Fruit fly (Drosophila melanogaster) whole organism, embryonic: ENCODE data around the gene TwdlN.

Source experiments
- mld ChIP-seq: fragments of 200-800 bp; sonication (Bioruptor generic); IDR thresholded peaks from 3 replicates; pipeline ENCODE4 v1.3.6; 2022; ENCODE audit warnings: missing biosample characterization, missing genetic modification characterization; ENCODE audit not compliant: partially characterized antibody
- wek ChIP-seq: fragments of 200-800 bp; sonication (Bioruptor generic); optimal IDR thresholded peaks from 3 replicates; lab custom pipeline; 2018; ENCODE audit warnings: missing biosample characterization, mild to moderate bottlenecking, missing genetic modification characterization, moderate library complexity

The TwdlN gene

dm6 chr3R:26681947-26682346 is 50.3 kb downstream of the TwdlN start, which contains the start of gene beat-VII (continued):
- TF ChIP-seq wek (no peak), mld (no peak)
